Worm (Caenorhabditis elegans) whole organism, late embryonic: Measurements from ENCODE around the gene C47D12.4.

Experiments used
- C38D4.7 ChIP-seq: fragments of 200-800 bp; sonication (Bioruptor generic); optimal IDR thresholded peaks from 2 replicates; lab custom pipeline; 2018; ENCODE audit warnings: mild to moderate bottlenecking, missing genetic modification characterization, moderate library complexity, missing compliant biosample characterization
- T23F11.4 ChIP-seq: fragments of 200-800 bp; sonication (Bioruptor generic); optimal IDR thresholded peaks from 2 replicates; lab custom pipeline; 2018; ENCODE audit warnings: mild to moderate bottlenecking, missing genetic modification characterization, missing compliant biosample characterization
- ama-1 ChIP-seq: fragments of 150-350 bp; optimal IDR thresholded peaks from 2 replicates; lab custom pipeline; 2014
- ceh-45 ChIP-seq: fragments of 200-800 bp; sonication (Bioruptor generic); IDR thresholded peaks from 2 replicates; pipeline ENCODE4 v1.3.6; 2022; ENCODE audit warnings: missing genetic modification reagents, missing genetic modification characterization, missing compliant biosample characterization
- dve-1 ChIP-seq: sonication (generic microtip); optimal IDR thresholded peaks from 2 replicates; lab custom pipeline; 2017; ENCODE audit warnings: antibody characterized with exemption, mild to moderate bottlenecking, missing genetic modification characterization, missing compliant biosample characterization
- ets-4 ChIP-seq: sonication (generic microtip); optimal IDR thresholded peaks from 2 replicates; lab custom pipeline; 2016; ENCODE audit warnings: missing genetic modification characterization, missing compliant biosample characterization
- fkh-10 ChIP-seq: fragments of 150-350 bp; optimal IDR thresholded peaks from 2 replicates; lab custom pipeline; 2014; ENCODE audit warnings: missing biosample characterization, missing genetic modification reagents, missing genetic modification characterization
- lin-11 ChIP-seq: fragments of 200-800 bp; sonication (Bioruptor generic); optimal IDR thresholded peaks from 2 replicates; lab custom pipeline; 2018; ENCODE audit warnings: mild to moderate bottlenecking, missing genetic modification characterization, missing compliant biosample characterization
- madf-2 ChIP-seq: sonication (generic microtip); optimal IDR thresholded peaks from 2 replicates; lab custom pipeline; 2017; ENCODE audit warnings: missing genetic modification characterization, missing compliant biosample characterization
- pag-3 ChIP-seq: sonication (generic microtip); optimal IDR thresholded peaks from 2 replicates; lab custom pipeline; 2016; ENCODE audit warnings: missing compliant biosample characterization, missing genetic modification characterization, borderline replicate concordance
- pax-1 ChIP-seq: fragments of 150-350 bp; optimal IDR thresholded peaks from 2 replicates; lab custom pipeline; 2014; ENCODE audit warnings: missing biosample characterization, missing genetic modification characterization
- pha-4 ChIP-seq: fragments of 150-350 bp; optimal IDR thresholded peaks from 2 replicates; lab custom pipeline; 2018; ENCODE audit warnings: missing biosample characterization, missing genetic modification reagents, missing genetic modification characterization
- pros-1 ChIP-seq: fragments of 150-350 bp; optimal IDR thresholded peaks from 2 replicates; lab custom pipeline; 2014; ENCODE audit warnings: missing biosample characterization, missing genetic modification reagents, missing genetic modification characterization
- unc-86 ChIP-seq: sonication (generic microtip); optimal IDR thresholded peaks from 2 replicates; lab custom pipeline; 2016; ENCODE audit warnings: missing genetic modification characterization, missing compliant biosample characterization

- TF ChIP-seq madf-2 (tag; lab: Kevin White, UChicago) (no peak), ets-4 (tag; lab: Kevin White, UChicago) (no peak), pag-3 (tag; lab: Kevin White, UChicago) (no peak), lin-11 (no peak), T23F11.4 (no peak), dve-1 (tag; lab: Kevin White, UChicago) (no peak), C38D4.7 (GFP tag; lab: Kevin White, UChicago) (no peak), ceh-45 (no peak), pros-1 (tag; lab: Kevin White, UChicago) (no peak), pha-4 (tag; lab: Kevin White, UChicago) (no peak), fkh-10 (no peak), ama-1 (lab: Kevin White, UChicago) (no peak), pax-1 (tag; lab: Kevin White, UChicago) (no peak), unc-86 (tag; lab: Kevin White, UChicago) (no peak)
These were observed 29.2 kb downstream of the C47D12.4 start for ce11 chrII:11710771-11711170.
